Worm (Caenorhabditis elegans): ENCODE results near the gene cyp-33C11.

The cyp-33C11 gene

ce11 chrV:699489-700129, 13.2 kb downstream of the cyp-33C11 start, which contains the start of the genes ugt-29 and srx-5:
Gene ugt-29, minus strand, starts transcription at chrV:699589.
Gene srx-5, plus strand, starts transcription at chrV:700079.
- TF ChIP-seq him-1 (tag; optimal IDR thresholded peaks at IDR 0.05): no peak
- TF ChIP-seq dao-5 (tag; optimal IDR thresholded peaks at IDR 0.05): no peak
- no peak for TF ChIP-seq W03F9.2 (tag; optimal IDR thresholded peaks at IDR 0.05)

- TF ChIP-seq W03F9.2 (tag; optimal IDR thresholded peaks at IDR 0.05) (no peak), dao-5 (tag; optimal IDR thresholded peaks at IDR 0.05) (no peak), him-1 (tag; optimal IDR thresholded peaks at IDR 0.05) (no peak)
These were observed 13.7 kb downstream of the cyp-33C11 start for ce11 chrV:699051-699450.

ce11 chrV:695914-696313, 16.9 kb downstream of the cyp-33C11 start, which contains the start of gene srj-52:
Gene srj-52, minus strand, starts transcription at chrV:696014.
- TF ChIP-seq him-1 (tag; optimal IDR thresholded peaks at IDR 0.05) (no peak), W03F9.2 (tag; optimal IDR thresholded peaks at IDR 0.05) (no peak), dao-5 (tag; optimal IDR thresholded peaks at IDR 0.05) (no peak)

DNA sequence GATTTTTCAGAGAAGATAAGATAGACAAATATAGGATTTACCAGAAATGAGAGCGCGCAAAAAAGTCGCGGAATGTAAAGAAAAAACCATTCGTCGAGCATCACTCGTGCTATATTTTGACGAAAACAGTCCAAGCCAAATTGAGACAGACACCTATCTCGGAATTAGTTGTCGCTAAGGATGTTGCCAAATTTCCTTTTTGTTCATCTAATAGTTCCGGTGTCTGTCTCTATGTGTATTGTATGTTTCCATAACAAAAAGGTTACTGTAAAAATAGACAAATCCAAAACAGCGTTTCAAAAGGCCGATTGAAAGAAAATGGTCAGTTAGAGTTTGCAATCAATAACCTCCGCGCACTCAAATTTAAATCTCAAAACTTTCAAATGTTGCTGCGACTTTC, 18.2 kb downstream of the cyp-33C11 start, which contains the start of gene srj-53:
Gene srj-53, minus strand, starts transcription at position 101 of the 400 bp plus-strand sequence.
- TF ChIP-seq W03F9.2 (tag; optimal IDR thresholded peaks at IDR 0.05): no peak
- no peak for TF ChIP-seq him-1 (tag; optimal IDR thresholded peaks at IDR 0.05)
- TF ChIP-seq dao-5 (tag; optimal IDR thresholded peaks at IDR 0.05): no peak

- TF ChIP-seq him-1 (tag; optimal IDR thresholded peaks at IDR 0.05): no peak
- TF ChIP-seq dao-5 (tag; optimal IDR thresholded peaks at IDR 0.05): no peak
- TF ChIP-seq W03F9.2 (tag; optimal IDR thresholded peaks at IDR 0.05): no peak
These were observed 19.9 kb downstream of the cyp-33C11 start, which contains the start of gene srx-4 for ce11 chrV:692720-693422. Gene srx-4, minus strand, starts transcription at chrV:692770.

ce11 chrV:689538-689937, 23.2 kb downstream of the cyp-33C11 start:
- no peak for TF ChIP-seq dao-5 (tag; optimal IDR thresholded peaks at IDR 0.05)
- TF ChIP-seq W03F9.2 (tag; optimal IDR thresholded peaks at IDR 0.05): no peak
- TF ChIP-seq him-1 (tag; optimal IDR thresholded peaks at IDR 0.05): no peak

- TF ChIP-seq him-1 (tag; optimal IDR thresholded peaks at IDR 0.05) (no peak), W03F9.2 (tag; optimal IDR thresholded peaks at IDR 0.05) (no peak), dao-5 (tag; optimal IDR thresholded peaks at IDR 0.05) (no peak)
These were observed 25.4 kb downstream of the cyp-33C11 start, which contains the start of gene H25P19.1 for ce11 chrV:687384-687783. Gene H25P19.1, plus strand, starts transcription at chrV:687684.

- no peak for TF ChIP-seq dao-5 (tag; optimal IDR thresholded peaks at IDR 0.05)
- no peak for TF ChIP-seq W03F9.2 (tag; optimal IDR thresholded peaks at IDR 0.05)
- TF ChIP-seq him-1 (tag; optimal IDR thresholded peaks at IDR 0.05): no peak
These were observed 28.9 kb downstream of the cyp-33C11 start, which contains the start of gene F31F4.1 for ce11 chrV:683858-684257. Gene F31F4.1, plus strand, starts transcription at chrV:684060.

- no peak for TF ChIP-seq him-1 (tag; optimal IDR thresholded peaks at IDR 0.05)
- TF ChIP-seq dao-5 (tag; optimal IDR thresholded peaks at IDR 0.05): no peak
- TF ChIP-seq W03F9.2 (tag; optimal IDR thresholded peaks at IDR 0.05): no peak
These were observed 30.8 kb downstream of the cyp-33C11 start, which contains the start of gene srx-23 for ce11 chrV:682031-682430. Gene srx-23, plus strand, starts transcription at chrV:682331.

- TF ChIP-seq W03F9.2 (tag; optimal IDR thresholded peaks at IDR 0.05): no peak
- no peak for TF ChIP-seq dao-5 (tag; optimal IDR thresholded peaks at IDR 0.05)
- TF ChIP-seq him-1 (tag; optimal IDR thresholded peaks at IDR 0.05): no peak
These were observed 33.1 kb downstream of the cyp-33C11 start, which contains the start of gene srx-22 for ce11 chrV:679663-680062. Gene srx-22, plus strand, starts transcription at chrV:679963.

DNA sequence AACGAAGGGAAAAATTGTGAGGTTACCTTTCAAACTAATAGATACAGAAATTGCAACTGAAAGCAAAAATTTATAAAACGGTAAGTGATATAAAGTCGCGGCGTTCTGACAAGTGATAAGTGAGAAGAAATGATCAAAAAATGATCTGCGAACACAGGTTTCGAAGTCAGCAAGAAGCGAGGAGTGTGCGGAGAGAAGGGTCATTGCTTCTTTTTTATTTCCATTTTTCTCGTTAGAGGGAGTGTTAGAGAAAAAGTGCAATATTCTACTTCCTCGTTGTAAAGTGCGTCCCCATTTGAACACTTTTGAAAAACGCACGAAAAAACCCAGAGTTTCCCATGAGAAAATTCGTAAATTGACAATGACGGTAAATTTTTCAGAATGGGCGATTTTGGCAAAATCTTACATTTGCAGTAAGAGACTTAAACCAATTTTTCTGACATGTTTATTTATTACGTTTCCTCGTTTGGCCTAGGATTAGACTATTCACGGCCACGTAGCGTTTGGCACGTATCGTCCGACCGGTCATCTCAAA, 36.2 kb downstream of the cyp-33C11 start, which contains the start of the genes fbxa-72 and srx-21:
Gene fbxa-72, minus strand, starts transcription at position 204 of the 535 bp plus-strand sequence.
Gene srx-21, plus strand, starts transcription at position 485 of the 535 bp plus-strand sequence.
- no peak for TF ChIP-seq him-1 (tag; optimal IDR thresholded peaks at IDR 0.05)
- TF ChIP-seq W03F9.2 (tag; optimal IDR thresholded peaks at IDR 0.05): peak; percentile 4

ce11 chrV:676090-676489, 36.7 kb downstream of the cyp-33C11 start:
- TF ChIP-seq him-1 (tag; optimal IDR thresholded peaks at IDR 0.05): no peak

ce11 chrV:674213-674612, 38.6 kb downstream of the cyp-33C11 start, which contains the start of gene sru-25:
Gene sru-25, minus strand, starts transcription at chrV:674313.
- TF ChIP-seq W03F9.2 (tag; optimal IDR thresholded peaks at IDR 0.05) (no peak), him-1 (tag; optimal IDR thresholded peaks at IDR 0.05) (no peak), dao-5 (tag; optimal IDR thresholded peaks at IDR 0.05) (no peak)

DNA sequence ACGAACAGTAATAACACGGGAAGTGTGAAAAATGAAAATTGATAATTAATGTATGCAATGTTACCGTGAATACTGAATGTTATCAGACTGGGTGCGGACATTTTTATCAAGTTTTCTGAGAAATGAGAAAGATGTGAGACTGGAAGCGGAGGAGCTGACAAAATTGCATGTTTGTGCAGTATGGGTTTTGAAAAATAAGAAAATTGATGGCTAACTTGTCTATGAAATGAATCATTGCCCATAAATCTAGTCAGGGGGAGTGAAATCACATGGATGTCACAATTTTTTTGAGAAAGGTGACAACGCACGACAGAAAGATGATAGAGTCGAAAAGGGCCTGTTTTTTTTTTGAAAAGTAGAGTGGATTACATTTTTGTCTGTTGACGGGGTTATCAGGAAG, 41.4 kb downstream of the cyp-33C11 start, which contains the start of gene sru-24:
Gene sru-24, minus strand, starts transcription at position 101 of the 400 bp plus-strand sequence.
- no peak for TF ChIP-seq him-1 (tag; optimal IDR thresholded peaks at IDR 0.05)
- no peak for TF ChIP-seq dao-5 (tag; optimal IDR thresholded peaks at IDR 0.05)
- no peak for TF ChIP-seq W03F9.2 (tag; optimal IDR thresholded peaks at IDR 0.05)

Data from whole organism, L4/young adult.